Worm (Caenorhabditis elegans) whole organism, late embryonic: ENCODE results near the gene zim-1.
A peak's percentile ranks its signal among the peaks of the same experiment; 100 is the strongest.

ENCODE experiments used
- C38D4.7 ChIP-seq: fragments of 200-800 bp; sonication (Bioruptor generic); optimal IDR thresholded peaks from 2 replicates; lab custom pipeline; 2018; ENCODE audit warnings: mild to moderate bottlenecking, missing genetic modification characterization, moderate library complexity, missing compliant biosample characterization
- K02D7.2 ChIP-seq: sonication (generic microtip); optimal IDR thresholded peaks from 2 replicates; lab custom pipeline; 2017; ENCODE audit warnings: mild to moderate bottlenecking, missing genetic modification characterization, missing compliant biosample characterization
- K09A11.1 ChIP-seq: sonication (generic microtip); optimal IDR thresholded peaks from 2 replicates; lab custom pipeline; 2017; ENCODE audit warnings: antibody characterized with exemption, mild to moderate bottlenecking, missing genetic modification characterization, missing compliant biosample characterization; ENCODE audit not compliant: insufficient read depth
- T23F11.4 ChIP-seq: fragments of 200-800 bp; sonication (Bioruptor generic); optimal IDR thresholded peaks from 2 replicates; lab custom pipeline; 2018; ENCODE audit warnings: mild to moderate bottlenecking, missing genetic modification characterization, missing compliant biosample characterization
- ahr-1 ChIP-seq: sonication (generic microtip); optimal IDR thresholded peaks from 2 replicates; lab custom pipeline; 2016; ENCODE audit warnings: missing genetic modification characterization, missing compliant biosample characterization
- ama-1 ChIP-seq: fragments of 150-350 bp; optimal IDR thresholded peaks from 2 replicates; lab custom pipeline; 2014
- ceh-14 ChIP-seq: sonication (generic microtip); optimal IDR thresholded peaks from 2 replicates; lab custom pipeline; 2016; ENCODE audit warnings: missing genotype, missing genetic modification characterization, missing compliant biosample characterization
- ceh-18 ChIP-seq: sonication (generic microtip); optimal IDR thresholded peaks from 2 replicates; lab custom pipeline; 2016; ENCODE audit warnings: missing genetic modification characterization, missing compliant biosample characterization
- ceh-19 ChIP-seq: fragments of 200-800 bp; sonication (Bioruptor generic); optimal IDR thresholded peaks from 2 replicates; lab custom pipeline; 2018; ENCODE audit warnings: mild to moderate bottlenecking, missing genetic modification characterization, missing compliant biosample characterization
- ceh-30 ChIP-seq: fragments of 150-350 bp; optimal IDR thresholded peaks from 2 replicates; lab custom pipeline; 2014; ENCODE audit warnings: missing biosample characterization, missing genetic modification characterization
- ceh-31 ChIP-seq: sonication (generic microtip); optimal IDR thresholded peaks from 2 replicates; lab custom pipeline; 2016; ENCODE audit warnings: missing genetic modification characterization, missing compliant biosample characterization
- ceh-34 ChIP-seq: sonication (generic microtip); optimal IDR thresholded peaks from 2 replicates; lab custom pipeline; 2016; ENCODE audit warnings: mild to moderate bottlenecking, missing genetic modification characterization, missing compliant biosample characterization
- ceh-48 ChIP-seq: sonication (generic microtip); optimal IDR thresholded peaks from 2 replicates; lab custom pipeline; 2016; ENCODE audit warnings: missing genetic modification characterization, inconsistent platforms, missing compliant biosample characterization
- ceh-9 ChIP-seq: sonication (generic microtip); optimal IDR thresholded peaks from 2 replicates; lab custom pipeline; 2016; ENCODE audit warnings: mild to moderate bottlenecking, missing genetic modification characterization, inconsistent platforms, missing compliant biosample characterization
- che-1 ChIP-seq: sonication (generic microtip); optimal IDR thresholded peaks from 2 replicates; lab custom pipeline; 2016; ENCODE audit warnings: mild to moderate bottlenecking, missing genetic modification characterization, missing compliant biosample characterization
- dve-1 ChIP-seq: sonication (generic microtip); optimal IDR thresholded peaks from 2 replicates; lab custom pipeline; 2017; ENCODE audit warnings: antibody characterized with exemption, mild to moderate bottlenecking, missing genetic modification characterization, missing compliant biosample characterization
- elt-2 ChIP-seq: sonication (generic microtip); optimal IDR thresholded peaks from 2 replicates; lab custom pipeline; 2016; ENCODE audit warnings: missing genetic modification reagents, missing genetic modification characterization, missing compliant biosample characterization
- elt-4 ChIP-seq: sonication (generic microtip); optimal IDR thresholded peaks from 2 replicates; lab custom pipeline; 2016; ENCODE audit warnings: missing genetic modification characterization, missing compliant biosample characterization
- ets-4 ChIP-seq: sonication (generic microtip); optimal IDR thresholded peaks from 2 replicates; lab custom pipeline; 2016; ENCODE audit warnings: missing genetic modification characterization, missing compliant biosample characterization
- eyg-1 ChIP-seq: sonication (generic microtip); optimal IDR thresholded peaks from 2 replicates; lab custom pipeline; 2016; ENCODE audit warnings: missing genotype, missing genetic modification characterization, missing compliant biosample characterization
- fax-1 ChIP-seq: sonication (generic microtip); optimal IDR thresholded peaks from 2 replicates; lab custom pipeline; 2016; ENCODE audit warnings: missing genotype, missing genetic modification characterization, missing compliant biosample characterization
- fkh-6 ChIP-seq: sonication (generic microtip); optimal IDR thresholded peaks from 2 replicates; lab custom pipeline; 2016; ENCODE audit warnings: missing genetic modification characterization, missing compliant biosample characterization
- hlh-15 ChIP-seq: sonication (generic microtip); optimal IDR thresholded peaks from 2 replicates; lab custom pipeline; 2016; ENCODE audit warnings: missing genetic modification characterization, missing compliant biosample characterization
- hlh-30 ChIP-seq: sonication (generic microtip); optimal IDR thresholded peaks from 2 replicates; lab custom pipeline; 2017; ENCODE audit warnings: antibody characterized with exemption, missing genetic modification characterization, missing compliant biosample characterization; ENCODE audit not compliant: insufficient read depth
- hlh-6 ChIP-seq: sonication (generic microtip); optimal IDR thresholded peaks from 2 replicates; lab custom pipeline; 2016; ENCODE audit warnings: missing genotype, missing genetic modification characterization, missing compliant biosample characterization
- lin-11 ChIP-seq: fragments of 200-800 bp; sonication (Bioruptor generic); optimal IDR thresholded peaks from 2 replicates; lab custom pipeline; 2018; ENCODE audit warnings: mild to moderate bottlenecking, missing genetic modification characterization, missing compliant biosample characterization
- mec-3 ChIP-seq: sonication (generic microtip); optimal IDR thresholded peaks from 2 replicates; lab custom pipeline; 2016; ENCODE audit warnings: borderline replicate concordance, missing genetic modification characterization, missing compliant biosample characterization
- npax-4 ChIP-seq: sonication (generic microtip); optimal IDR thresholded peaks from 2 replicates; lab custom pipeline; 2016; ENCODE audit warnings: missing genetic modification characterization, missing compliant biosample characterization
- odd-2 ChIP-seq: sonication (generic microtip); optimal IDR thresholded peaks from 2 replicates; lab custom pipeline; 2017; ENCODE audit warnings: antibody characterized with exemption, mild to moderate bottlenecking, missing genetic modification characterization, missing compliant biosample characterization
- pat-9 ChIP-seq: fragments of 200-800 bp; sonication (Bioruptor generic); optimal IDR thresholded peaks from 2 replicates; lab custom pipeline; 2018; ENCODE audit warnings: mild to moderate bottlenecking, missing genetic modification characterization, moderate library complexity, missing compliant biosample characterization
- pax-1 ChIP-seq: fragments of 150-350 bp; optimal IDR thresholded peaks from 2 replicates; lab custom pipeline; 2014; ENCODE audit warnings: missing biosample characterization, missing genetic modification characterization
- pha-4 ChIP-seq: fragments of 150-350 bp; optimal IDR thresholded peaks from 2 replicates; lab custom pipeline; 2018; ENCODE audit warnings: missing biosample characterization, missing genetic modification reagents, missing genetic modification characterization
- pqm-1 ChIP-seq: sonication (generic microtip); optimal IDR thresholded peaks from 2 replicates; lab custom pipeline; 2016; ENCODE audit warnings: missing genetic modification characterization, missing compliant biosample characterization
- pros-1 ChIP-seq: fragments of 150-350 bp; optimal IDR thresholded peaks from 2 replicates; lab custom pipeline; 2014; ENCODE audit warnings: missing biosample characterization, missing genetic modification reagents, missing genetic modification characterization
- ref-2 ChIP-seq: sonication (generic microtip); optimal IDR thresholded peaks from 2 replicates; lab custom pipeline; 2016; ENCODE audit warnings: missing genetic modification characterization, missing compliant biosample characterization
- sox-2 ChIP-seq: fragments of 200-800 bp; sonication (Bioruptor generic); IDR thresholded peaks from 2 replicates; pipeline ENCODE4 v1.3.6; 2022; ENCODE audit warnings: missing genetic modification reagents, missing genetic modification characterization, missing compliant biosample characterization
- sox-4 ChIP-seq: sonication (generic microtip); optimal IDR thresholded peaks from 2 replicates; lab custom pipeline; 2017; ENCODE audit warnings: mild to moderate bottlenecking, missing genetic modification characterization, inconsistent platforms, missing compliant biosample characterization
- tbx-2 ChIP-seq: sonication (generic microtip); optimal IDR thresholded peaks from 2 replicates; lab custom pipeline; 2016; ENCODE audit warnings: missing genetic modification characterization, missing compliant biosample characterization
- tbx-7 ChIP-seq: sonication (generic microtip); optimal IDR thresholded peaks from 2 replicates; lab custom pipeline; 2016; ENCODE audit warnings: missing genotype, missing genetic modification characterization, missing compliant biosample characterization
- unc-42 ChIP-seq: sonication (generic microtip); optimal IDR thresholded peaks from 2 replicates; lab custom pipeline; 2016; ENCODE audit warnings: missing genotype, missing genetic modification characterization, missing compliant biosample characterization
- unc-55 ChIP-seq: sonication (generic microtip); optimal IDR thresholded peaks from 2 replicates; lab custom pipeline; 2017; ENCODE audit warnings: missing biosample characterization, missing genetic modification reagents, missing genetic modification characterization
- unc-86 ChIP-seq: sonication (generic microtip); optimal IDR thresholded peaks from 2 replicates; lab custom pipeline; 2016; ENCODE audit warnings: missing genetic modification characterization, missing compliant biosample characterization
- ztf-16 ChIP-seq: sonication (generic microtip); optimal IDR thresholded peaks from 2 replicates; lab custom pipeline; 2017; ENCODE audit warnings: missing genetic modification characterization, missing compliant biosample characterization

The zim-1 gene

DNA sequence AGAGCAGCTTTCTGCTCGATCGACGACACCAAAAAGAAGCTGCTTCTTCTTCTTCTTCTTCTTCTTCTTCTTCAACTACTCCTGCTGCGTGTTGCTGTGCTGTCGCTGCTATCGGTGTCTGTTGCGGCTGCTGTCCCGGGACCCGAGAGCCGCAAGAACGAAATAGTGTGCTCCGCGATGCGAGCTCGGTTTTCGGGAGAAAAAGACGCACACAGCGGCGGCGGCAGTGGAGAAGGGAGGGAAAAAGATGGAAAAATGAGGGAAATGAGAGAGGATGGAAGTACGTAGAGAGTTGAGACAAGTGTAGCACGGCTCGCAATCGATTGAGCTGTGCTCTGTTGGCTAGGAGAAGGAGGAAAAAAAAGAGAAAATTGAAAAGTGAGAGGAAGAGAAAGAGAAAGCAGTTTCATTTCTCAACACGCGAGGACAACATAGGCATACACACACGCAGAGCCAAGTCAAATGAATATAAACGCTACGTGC lies 43.1 kb upstream of the zim-1 start (continued):
- peak; percentile 86 for TF ChIP-seq unc-55
- TF ChIP-seq T23F11.4 (GFP tag; lab: Kevin White, UChicago), result no peak
- no peak for TF ChIP-seq npax-4 (tag; lab: Kevin White, UChicago)
- TF ChIP-seq hlh-30, result no peak
- no peak for TF ChIP-seq pqm-1 (tag; lab: Kevin White, UChicago)
- TF ChIP-seq sox-4 (tag; lab: Kevin White, UChicago), result peak; percentile 27
- peak; percentile 10 for TF ChIP-seq dve-1 (tag; lab: Kevin White, UChicago)
- TF ChIP-seq elt-4 (tag; lab: Kevin White, UChicago), result no peak
- no peak for TF ChIP-seq pha-4
- TF ChIP-seq odd-2 (tag; lab: Kevin White, UChicago), result no peak
- TF ChIP-seq K02D7.2 (tag; lab: Kevin White, UChicago), result peak; percentile 3
- TF ChIP-seq ref-2 (tag; lab: Kevin White, UChicago), result peak; percentile 29
- TF ChIP-seq C38D4.7, result no peak
- no peak for TF ChIP-seq eyg-1
- TF ChIP-seq ceh-14 (tag; lab: Kevin White, UChicago), result peak; percentile 83
- no peak for TF ChIP-seq hlh-15 (tag; lab: Kevin White, UChicago)
- TF ChIP-seq pax-1 (tag; lab: Kevin White, UChicago), result no peak
- no peak for TF ChIP-seq pat-9 (tag; lab: Kevin White, UChicago)
- TF ChIP-seq ceh-9, result no peak
- peak; percentile 6 for TF ChIP-seq ets-4
- TF ChIP-seq ama-1 (lab: Kevin White, UChicago), result no peak
- TF ChIP-seq che-1 (tag; lab: Kevin White, UChicago), result peak; percentile 19
- no peak for TF ChIP-seq pros-1 (tag; lab: Kevin White, UChicago)
- TF ChIP-seq ztf-16, result no peak
- TF ChIP-seq, all 69 proteins: peak for 29

- TF ChIP-seq eyg-1 (no peak), ahr-1 (tag; lab: Kevin White, UChicago) (no peak), che-1 (tag; lab: Kevin White, UChicago) (no peak), fax-1 (tag; lab: Kevin White, UChicago) (peak; percentile 42), ceh-14 (tag; lab: Kevin White, UChicago) (peak; percentile 69), unc-86 (tag; lab: Kevin White, UChicago) (no peak), fkh-6 (no peak), ceh-31 (tag; lab: Kevin White, UChicago) (peak; percentile 39), unc-42 (peak; percentile 38)
Observed at ce11 chrIV:10505016-10505415, 41.9 kb upstream of the zim-1 start.

- TF ChIP-seq tbx-7 (tag; lab: Kevin White, UChicago) (no peak), elt-2 (tag; lab: Kevin White, UChicago) (peak; percentile 59), fkh-6 (no peak), unc-42 (peak; percentile 9)
Observed at ce11 chrIV:10506016-10506415, 40.9 kb upstream of the zim-1 start.

DNA sequence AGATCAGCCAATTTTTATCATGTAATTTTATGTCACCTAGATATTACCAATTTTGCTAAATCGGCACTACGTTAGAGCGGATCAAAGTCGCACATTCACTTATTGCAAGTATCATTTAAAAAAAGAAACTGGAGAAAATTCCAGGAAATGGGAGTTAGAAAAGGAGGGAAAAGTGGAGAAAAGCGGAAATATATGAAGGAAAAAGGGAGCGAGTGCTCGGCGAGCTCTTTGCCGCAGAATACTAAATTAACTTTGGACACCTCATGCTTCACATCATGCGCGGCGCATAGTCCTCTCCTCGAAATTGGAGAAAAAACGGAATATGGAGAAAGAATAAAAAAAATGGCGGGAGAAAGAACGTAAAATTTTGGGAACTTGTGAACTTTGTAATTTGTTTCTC lies 39.3 kb upstream of the zim-1 start:
- TF ChIP-seq unc-42, result peak; percentile 93
- no peak for TF ChIP-seq elt-2 (tag; lab: Kevin White, UChicago)
- TF ChIP-seq hlh-6 (tag; lab: Kevin White, UChicago), result no peak

DNA sequence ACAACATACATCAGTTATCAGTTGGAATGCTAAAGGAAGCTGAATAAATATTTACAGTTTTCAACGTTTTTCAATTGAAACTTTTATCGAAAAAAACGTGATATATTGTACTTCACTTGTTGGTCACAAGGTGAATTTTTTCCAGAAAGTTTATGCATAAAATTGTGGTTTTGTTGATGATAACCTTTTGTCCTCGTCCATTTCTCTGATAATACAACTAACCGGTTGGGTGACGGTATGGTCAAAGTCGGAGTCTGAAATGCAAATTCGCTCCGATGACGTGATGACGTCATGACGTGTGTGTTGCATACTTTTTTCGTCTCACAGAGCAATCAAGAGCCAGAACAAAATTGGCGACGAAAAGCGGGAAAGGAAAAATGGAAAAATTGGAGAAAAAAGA lies 35.5 kb upstream of the zim-1 start:
- TF ChIP-seq elt-4 (tag; lab: Kevin White, UChicago) (no peak), ceh-48 (tag; lab: Kevin White, UChicago) (no peak), ama-1 (lab: Kevin White, UChicago) (no peak), ref-2 (tag; lab: Kevin White, UChicago) (no peak), mec-3 (no peak), sox-2 (GFP tag; lab: Robert Waterston, UW) (no peak), lin-11 (tag; lab: Kevin White, UChicago) (no peak), unc-55 (no peak), K02D7.2 (tag; lab: Kevin White, UChicago) (no peak), dve-1 (tag; lab: Kevin White, UChicago) (no peak), K09A11.1 (tag; lab: Kevin White, UChicago) (no peak), ceh-19 (GFP tag; lab: Kevin White, UChicago) (no peak), ceh-30 (tag; lab: Kevin White, UChicago) (no peak), npax-4 (tag; lab: Kevin White, UChicago) (no peak), tbx-2 (no peak), ceh-34 (tag; lab: Kevin White, UChicago) (no peak), ceh-18 (tag; lab: Kevin White, UChicago) (no peak)
